Worm (Caenorhabditis elegans) whole organism, young adult: Measurements from ENCODE around the gene mltn-3.

Source experiments
- F23B12.7 ChIP-seq: sonication (generic microtip); optimal IDR thresholded peaks from 2 replicates; lab custom pipeline; 2017; ENCODE audit warnings: missing genetic modification characterization, mild to moderate bottlenecking, missing compliant biosample characterization, antibody characterized with exemption, moderate library complexity; ENCODE audit not compliant: insufficient read depth
- F57A8.1 ChIP-seq: fragments of 200-800 bp; sonication (Bioruptor generic); optimal IDR thresholded peaks from 2 replicates; lab custom pipeline; 2018; ENCODE audit warnings: mild to moderate bottlenecking, missing genetic modification characterization, moderate library complexity, missing compliant biosample characterization
- K11D2.4 ChIP-seq: fragments of 200-800 bp; sonication (Bioruptor generic); IDR thresholded peaks from 2 replicates; pipeline ENCODE4 v1.3.6; 2022; ENCODE audit warnings: missing genetic modification reagents, missing genetic modification characterization, missing compliant biosample characterization
- athp-1 ChIP-seq: sonication (generic microtip); optimal IDR thresholded peaks from 2 replicates; lab custom pipeline; 2017; ENCODE audit warnings: mild to moderate bottlenecking, missing genetic modification characterization, missing compliant biosample characterization
- ceh-100 ChIP-seq: fragments of 200-800 bp; sonication (Bioruptor generic); IDR thresholded peaks from 2 replicates; pipeline ENCODE4 v1.3.6; 2022; ENCODE audit warnings: missing genetic modification reagents, missing genetic modification characterization, missing compliant biosample characterization
- ceh-91 ChIP-seq: fragments of 200-800 bp; sonication (Bioruptor generic); IDR thresholded peaks from 2 replicates; pipeline ENCODE4 v1.3.6; 2022; ENCODE audit warnings: missing genetic modification reagents, missing genetic modification characterization, missing compliant biosample characterization
- him-1 ChIP-seq: sonication (generic microtip); optimal IDR thresholded peaks from 2 replicates; lab custom pipeline; 2016; ENCODE audit warnings: missing genotype, missing genetic modification reagents, missing genetic modification characterization, missing compliant biosample characterization
- hrde-1 ChIP-seq: sonication (generic microtip); optimal IDR thresholded peaks from 2 replicates; lab custom pipeline; 2016; ENCODE audit warnings: missing genetic modification characterization, mild to moderate bottlenecking, missing compliant biosample characterization, moderate library complexity, missing genotype, missing genetic modification reagents, borderline replicate concordance
- snpc-4 ChIP-seq, 5 experiments: fragments of 150-350 bp in 1 of 5; sonication (generic microtip) in 4 of 5; optimal IDR thresholded peaks; 2 replicates each; lab custom pipeline; 2014 to 2018; ENCODE audit warnings: missing genetic modification characterization in 5 of 5, missing biosample characterization in 3 of 5, antibody characterized with exemption in 2 of 5, mild to moderate bottlenecking in 2 of 5, missing compliant biosample characterization in 2 of 5, missing genotype in 2 of 5, moderate library complexity in 2 of 5, missing genetic modification reagents in 1 of 5
- somi-1 ChIP-seq: fragments of 200-800 bp; sonication (Bioruptor generic); optimal IDR thresholded peaks from 2 replicates; lab custom pipeline; 2018; ENCODE audit warnings: mild to moderate bottlenecking, missing genetic modification characterization, missing compliant biosample characterization

ce11 chrII:13938290-13938689 lies 22.1 kb downstream of the mltn-3 start:
- no peak for TF ChIP-seq athp-1 (tag; lab: Kevin White, UChicago)
- TF ChIP-seq ceh-91 (GFP tag; lab: Robert Waterston, UW), result no peak
- TF ChIP-seq somi-1 (GFP tag; lab: Kevin White, UChicago), result no peak
- TF ChIP-seq F57A8.1 (GFP tag; lab: Kevin White, UChicago), result no peak
- no peak for TF ChIP-seq F23B12.7 (tag; lab: Kevin White, UChicago)
- no peak for TF ChIP-seq snpc-4 (GFP tag; optimal IDR thresholded peaks at IDR 0.05; lab: Kevin White, UChicago)
- TF ChIP-seq snpc-4 (tag; optimal IDR thresholded peaks at IDR 0.05; lab: Kevin White, UChicago), result peak in 2 of 4 experiments; percentile 49 to 81
- TF ChIP-seq ceh-100, result no peak
- TF ChIP-seq K11D2.4 (GFP tag; lab: Robert Waterston, UW), result no peak
- TF ChIP-seq him-1, result no peak
- no peak for TF ChIP-seq hrde-1
